Worm (Caenorhabditis elegans): ENCODE data around the gene T03F7.7.

DNA sequence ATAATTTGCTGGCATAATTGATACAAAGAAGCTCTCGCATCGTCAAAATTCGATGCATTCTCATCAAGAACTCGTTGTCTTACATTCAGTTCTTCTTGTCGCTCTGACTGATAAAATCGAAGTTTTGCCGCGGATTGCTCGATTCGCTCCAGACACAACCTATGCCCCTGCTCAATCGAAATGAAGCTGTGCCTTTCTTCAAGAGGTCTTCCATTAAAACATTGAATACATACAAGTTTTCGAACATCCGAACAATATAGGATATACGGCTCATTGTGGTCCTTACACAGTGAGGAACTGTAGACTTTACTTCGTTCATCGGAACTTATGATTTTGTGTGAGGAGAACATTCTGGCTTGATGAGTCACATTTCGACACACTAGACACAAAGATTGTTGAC is 9.6 kb downstream of the T03F7.7 start:
- no peak for TF ChIP-seq nhr-77 (tag; optimal IDR thresholded peaks at IDR 0.05)
- TF ChIP-seq mbf-1 (tag; optimal IDR thresholded peaks at IDR 0.05) = no peak
- no peak for TF ChIP-seq ZK546.5 (tag; optimal IDR thresholded peaks at IDR 0.05)
- TF ChIP-seq nhr-11 (tag; optimal IDR thresholded peaks at IDR 0.05) = no peak
- TF ChIP-seq skn-1 (tag; optimal IDR thresholded peaks at IDR 0.05) = no peak
- no peak for TF ChIP-seq blmp-1 (tag; optimal IDR thresholded peaks at IDR 0.05; ENCODE audit: insufficient read depth)
- no peak for TF ChIP-seq unc-62 (GFP tag; optimal IDR thresholded peaks at IDR 0.05)
- no peak for TF ChIP-seq ztf-1 (GFP tag; conservative IDR thresholded peaks at IDR 0.05)
- no peak for TF ChIP-seq zag-1 (tag; optimal IDR thresholded peaks at IDR 0.05)
- no peak for TF ChIP-seq ztf-11 (tag; optimal IDR thresholded peaks at IDR 0.05)
- no peak for TF ChIP-seq ceh-82 (tag; optimal IDR thresholded peaks at IDR 0.05)
- TF ChIP-seq lsy-2 (tag; optimal IDR thresholded peaks at IDR 0.05) = no peak
- TF ChIP-seq nhr-12 (tag; optimal IDR thresholded peaks at IDR 0.05) = no peak
